Worm (Caenorhabditis elegans) whole organism, L3 larva: ENCODE results near the gene F26F4.12.

Experiments used
- elt-3 ChIP-seq, 3 experiments: fragments of 150-350 bp in 1 of 3; sonication (generic microtip) in 2 of 3; optimal IDR thresholded peaks; 2 replicates in 2 of 3; 4 replicates in 1 of 3; lab custom pipeline; 2014 to 2017; ENCODE audit warnings: missing biosample characterization in 3 of 3, missing genetic modification characterization in 3 of 3
- mdl-1 ChIP-seq: fragments of 150-350 bp; optimal IDR thresholded peaks from 2 replicates; lab custom pipeline; 2014; ENCODE audit warnings: missing biosample characterization, missing genetic modification characterization
- mml-1 ChIP-seq: fragments of 150-350 bp; sonication (generic microtip); optimal IDR thresholded peaks from 3 replicates; lab custom pipeline; 2014; ENCODE audit warnings: missing biosample characterization, missing genetic modification characterization
- nhr-12 ChIP-seq: fragments of 150-350 bp; optimal IDR thresholded peaks from 2 replicates; lab custom pipeline; 2014; ENCODE audit warnings: missing biosample characterization, missing genetic modification characterization
- pha-4 ChIP-seq: fragments of 150-350 bp; optimal IDR thresholded peaks from 2 replicates; lab custom pipeline; 2014; ENCODE audit warnings: missing biosample characterization, missing genetic modification reagents, missing genetic modification characterization
- skn-1 ChIP-seq: fragments of 150-350 bp; optimal IDR thresholded peaks from 2 replicates; lab custom pipeline; 2014; ENCODE audit warnings: missing biosample characterization, missing genetic modification characterization

DNA sequence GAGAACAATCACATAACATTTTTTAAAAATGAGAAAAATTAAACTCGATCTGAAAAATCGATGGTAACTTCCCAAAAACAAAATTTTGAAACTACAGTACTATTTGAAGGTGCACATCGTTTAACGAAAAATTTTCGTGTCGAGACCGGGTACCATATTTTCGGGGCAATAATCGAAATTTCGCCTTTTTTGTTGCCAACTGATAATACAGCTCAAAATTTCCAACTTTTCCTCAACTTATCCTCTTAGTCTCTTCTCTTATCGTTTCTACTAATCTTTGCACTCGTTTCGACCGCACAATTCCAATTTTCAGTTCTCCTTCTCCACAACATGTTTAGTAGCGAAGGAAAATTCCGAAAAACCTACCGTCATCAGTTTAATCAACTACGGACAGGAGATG, 2.9 kb downstream of the F26F4.12 start, which contains the start of gene rom-1:
- no peak for TF ChIP-seq pha-4 (tag; lab: Kevin White, UChicago)
- TF ChIP-seq mdl-1 (tag; lab: Kevin White, UChicago), result no peak
- no peak for TF ChIP-seq elt-3 (tag; optimal IDR thresholded peaks at IDR 0.05; lab: Kevin White, UChicago)
- TF ChIP-seq mml-1 (tag; lab: Kevin White, UChicago), result no peak
- TF ChIP-seq skn-1 (tag; lab: Kevin White, UChicago), result no peak
- no peak for TF ChIP-seq nhr-12 (tag; lab: Kevin White, UChicago)
